Fruit fly (Drosophila melanogaster) whole organism, embryonic: ENCODE measurements around the gene Tgt.
A peak's percentile ranks its signal among the peaks of the same experiment; 100 is the strongest.

Source experiments
- ATbp ChIP-seq: fragments of 200-800 bp; sonication (Bioruptor generic); optimal IDR thresholded peaks from 2 replicates; lab custom pipeline; 2017; ENCODE audit warnings: missing biosample characterization, mild to moderate bottlenecking, missing genetic modification characterization, missing genetic modification reagents
- CG10209 ChIP-seq: fragments of 200-800 bp; sonication (Bioruptor generic); optimal IDR thresholded peaks from 3 replicates; lab custom pipeline; 2017; ENCODE audit warnings: missing biosample characterization, mild to moderate bottlenecking, missing genetic modification characterization, missing genetic modification reagents
- CG10267 ChIP-seq: fragments of 200-800 bp; sonication (Bioruptor generic); optimal IDR thresholded peaks from 2 replicates; lab custom pipeline; 2018; ENCODE audit warnings: missing biosample characterization, mild to moderate bottlenecking, missing genetic modification characterization, moderate library complexity
- CG10274 ChIP-seq: fragments of 200-800 bp; sonication (Bioruptor generic); optimal IDR thresholded peaks from 3 replicates; lab custom pipeline; 2017; ENCODE audit warnings: missing biosample characterization, mild to moderate bottlenecking, missing genetic modification characterization
- CG11456 ChIP-seq: fragments of 200-800 bp; sonication (Bioruptor generic); IDR thresholded peaks from 3 replicates; pipeline ENCODE4 v1.3.6; 2022; ENCODE audit warnings: missing biosample characterization, missing genetic modification characterization
- CG12769 ChIP-seq: fragments of 200-800 bp; sonication (Bioruptor generic); optimal IDR thresholded peaks from 2 replicates; lab custom pipeline; 2019; ENCODE audit warnings: missing biosample characterization, mild to moderate bottlenecking, missing genetic modification characterization, moderate library complexity
- CG15696 ChIP-seq: fragments of 200-800 bp; sonication (Bioruptor generic); optimal IDR thresholded peaks from 2 replicates; lab custom pipeline; 2019; ENCODE audit warnings: missing biosample characterization, mild to moderate bottlenecking, missing genetic modification characterization, moderate library complexity
- CG1647 ChIP-seq: fragments of 200-800 bp; sonication (Bioruptor generic); optimal IDR thresholded peaks from 3 replicates; lab custom pipeline; 2016; ENCODE audit warnings: missing biosample characterization, missing genetic modification characterization
- CG1792 ChIP-seq: fragments of 200-800 bp; sonication (Bioruptor generic); optimal IDR thresholded peaks from 2 replicates; lab custom pipeline; 2016; ENCODE audit warnings: missing biosample characterization, missing genetic modification characterization
- CG30431 ChIP-seq: fragments of 200-800 bp; sonication (Bioruptor generic); optimal IDR thresholded peaks from 2 replicates; lab custom pipeline; 2017; ENCODE audit warnings: missing biosample characterization, missing genetic modification characterization
- CG31224 ChIP-seq: fragments of 200-800 bp; sonication (Bioruptor generic); IDR thresholded peaks from 2 replicates; pipeline ENCODE4 v1.3.6; 2022; ENCODE audit warnings: missing biosample characterization, missing genetic modification characterization
- CG32767 ChIP-seq: fragments of 200-800 bp; sonication (Bioruptor generic); IDR thresholded peaks from 2 replicates; pipeline ENCODE4 v1.3.6; 2022; ENCODE audit warnings: missing biosample characterization, missing genetic modification characterization
- CG4617 ChIP-seq: fragments of 200-800 bp; sonication (Bioruptor generic); optimal IDR thresholded peaks from 3 replicates; lab custom pipeline; 2016; ENCODE audit warnings: missing biosample characterization, missing genetic modification characterization, borderline replicate concordance
- CG4730 ChIP-seq: fragments of 200-800 bp; sonication (Bioruptor generic); IDR thresholded peaks from 2 replicates; pipeline ENCODE4 v1.3.6; 2022; ENCODE audit warnings: missing biosample characterization, missing genetic modification characterization
- CG6791 ChIP-seq: fragments of 200-800 bp; sonication (Bioruptor generic); IDR thresholded peaks from 3 replicates; pipeline ENCODE4 v1.3.6; 2022; ENCODE audit warnings: missing biosample characterization, missing genetic modification characterization; ENCODE audit not compliant: partially characterized antibody
- CG7357 ChIP-seq: fragments of 200-800 bp; sonication (Bioruptor generic); IDR thresholded peaks from 3 replicates; pipeline ENCODE4 v1.3.6; 2022; ENCODE audit warnings: missing biosample characterization, missing genetic modification characterization
- CG8281 ChIP-seq: fragments of 200-800 bp; sonication (Bioruptor generic); optimal IDR thresholded peaks from 2 replicates; lab custom pipeline; 2018; ENCODE audit warnings: missing biosample characterization, mild to moderate bottlenecking, missing genetic modification characterization, moderate library complexity
- CG8388 ChIP-seq: fragments of 200-800 bp; sonication (Bioruptor generic); optimal IDR thresholded peaks from 2 replicates; lab custom pipeline; 2019; ENCODE audit warnings: missing biosample characterization, mild to moderate bottlenecking, missing genetic modification characterization, moderate library complexity
- CG9727 ChIP-seq: fragments of 200-800 bp; sonication (Bioruptor generic); optimal IDR thresholded peaks from 3 replicates; lab custom pipeline; 2017; ENCODE audit warnings: missing biosample characterization, mild to moderate bottlenecking, missing genetic modification characterization
- CG9932 ChIP-seq: fragments of 200-800 bp; sonication (Bioruptor generic); IDR thresholded peaks from 2 replicates; pipeline ENCODE4 v1.3.6; 2022; ENCODE audit warnings: missing biosample characterization, missing genetic modification characterization
- CHES-1-like ChIP-seq: fragments of 200-800 bp; sonication (Bioruptor generic); optimal IDR thresholded peaks from 2 replicates; lab custom pipeline; 2016; ENCODE audit warnings: missing biosample characterization, missing genetic modification characterization
- Chrac-16 ChIP-seq: fragments of 200-800 bp; sonication (Bioruptor generic); optimal IDR thresholded peaks from 3 replicates; lab custom pipeline; 2016; ENCODE audit warnings: missing biosample characterization, missing genetic modification characterization
- Drgx ChIP-seq: fragments of 200-800 bp; sonication (Bioruptor generic); IDR thresholded peaks from 2 replicates; pipeline ENCODE4 v1.3.6; 2022; ENCODE audit warnings: missing biosample characterization, missing genetic modification characterization
- Elba2 ChIP-seq: fragments of 200-800 bp; sonication (Bioruptor generic); optimal IDR thresholded peaks from 3 replicates; lab custom pipeline; 2016; ENCODE audit warnings: missing biosample characterization, missing genetic modification characterization
- Fer2 ChIP-seq: fragments of 200-800 bp; sonication (Bioruptor generic); optimal IDR thresholded peaks from 2 replicates; lab custom pipeline; 2018; ENCODE audit warnings: missing biosample characterization, mild to moderate bottlenecking, missing genetic modification characterization, moderate library complexity
- H2.0 ChIP-seq: fragments of 200-800 bp; sonication (Bioruptor generic); IDR thresholded peaks from 2 replicates; pipeline ENCODE4 v1.3.6; 2022; ENCODE audit warnings: missing biosample characterization, missing genetic modification characterization
- HHEX ChIP-seq: fragments of 200-800 bp; sonication (Bioruptor generic); optimal IDR thresholded peaks from 3 replicates; lab custom pipeline; 2017; ENCODE audit warnings: missing biosample characterization, mild to moderate bottlenecking, missing genetic modification characterization, missing genetic modification reagents
- Lim3 ChIP-seq: fragments of 200-800 bp; sonication (Bioruptor generic); IDR thresholded peaks from 2 replicates; pipeline ENCODE4 v1.3.6; 2022; ENCODE audit warnings: missing biosample characterization, missing genetic modification characterization
- Lpt ChIP-seq: fragments of >200 bp; optimal IDR thresholded peaks from 2 replicates; lab custom pipeline; 2018; ENCODE audit warnings: missing biosample characterization, missing genetic modification characterization
- NfI ChIP-seq: fragments of 200-800 bp; sonication (Bioruptor generic); optimal IDR thresholded peaks from 3 replicates; lab custom pipeline; 2018; ENCODE audit warnings: missing biosample characterization, mild to moderate bottlenecking, missing genetic modification characterization, moderate library complexity
- Usf ChIP-seq: fragments of 200-800 bp; sonication (Bioruptor generic); optimal IDR thresholded peaks from 2 replicates; lab custom pipeline; 2017; ENCODE audit warnings: missing genotype, missing biosample characterization, missing genetic modification characterization
- bab2 ChIP-seq: fragments of 200-800 bp; sonication (Bioruptor generic); optimal IDR thresholded peaks from 2 replicates; lab custom pipeline; 2016; ENCODE audit warnings: missing biosample characterization, missing genetic modification characterization
- crc ChIP-seq: fragments of 200-800 bp; sonication (Bioruptor generic); optimal IDR thresholded peaks from 2 replicates; lab custom pipeline; 2016; ENCODE audit warnings: missing biosample characterization, missing genetic modification characterization
- crol ChIP-seq: fragments of 200-800 bp; sonication (Bioruptor generic); IDR thresholded peaks from 2 replicates; pipeline ENCODE4 v1.3.6; 2022; ENCODE audit warnings: missing biosample characterization, missing genetic modification characterization
- da ChIP-seq: fragments of 200-800 bp; sonication (Bioruptor generic); optimal IDR thresholded peaks from 2 replicates; lab custom pipeline; 2016; ENCODE audit warnings: missing biosample characterization, missing genetic modification characterization
- disco-r ChIP-seq: fragments of 200-800 bp; sonication (Bioruptor generic); optimal IDR thresholded peaks from 2 replicates; lab custom pipeline; 2016; ENCODE audit warnings: missing biosample characterization, missing genetic modification characterization
- dysf ChIP-seq: fragments of 200-800 bp; sonication (Bioruptor generic); IDR thresholded peaks from 3 replicates; pipeline ENCODE4 v1.3.6; 2022; ENCODE audit warnings: missing biosample characterization, missing genetic modification characterization
- emc ChIP-seq: fragments of 200-800 bp; sonication (Bioruptor generic); optimal IDR thresholded peaks from 2 replicates; lab custom pipeline; 2016; ENCODE audit warnings: missing biosample characterization, missing genetic modification characterization
- fd96Cb ChIP-seq: fragments of 200-800 bp; sonication (Bioruptor generic); optimal IDR thresholded peaks from 2 replicates; lab custom pipeline; 2018; ENCODE audit warnings: missing biosample characterization, mild to moderate bottlenecking, missing genetic modification characterization, moderate library complexity
- gro ChIP-seq: fragments of 200-800 bp; sonication (Bioruptor generic); optimal IDR thresholded peaks from 2 replicates; lab custom pipeline; 2016; ENCODE audit warnings: missing biosample characterization, missing genetic modification characterization
- inv ChIP-seq: fragments of 200-800 bp; sonication (Bioruptor generic); IDR thresholded peaks from 2 replicates; pipeline ENCODE4 v1.3.6; 2022; ENCODE audit warnings: missing biosample characterization, missing genetic modification characterization; ENCODE audit not compliant: partially characterized antibody
- kah ChIP-seq: fragments of 200-800 bp; sonication (Bioruptor generic); optimal IDR thresholded peaks from 2 replicates; lab custom pipeline; 2018; ENCODE audit warnings: missing biosample characterization, mild to moderate bottlenecking, missing genetic modification characterization
- kni ChIP-seq: fragments of 200-800 bp; sonication (Bioruptor generic); optimal IDR thresholded peaks from 3 replicates; lab custom pipeline; 2017; ENCODE audit warnings: mild to moderate bottlenecking, missing biosample characterization, missing genetic modification reagents, missing genetic modification characterization
- mirr ChIP-seq: fragments of 200-800 bp; sonication (Bioruptor generic); optimal IDR thresholded peaks from 3 replicates; lab custom pipeline; 2018; ENCODE audit warnings: missing biosample characterization, mild to moderate bottlenecking, missing genetic modification characterization
- pb ChIP-seq: fragments of 200-800 bp; sonication (Bioruptor generic); optimal IDR thresholded peaks from 3 replicates; lab custom pipeline; 2016; ENCODE audit warnings: missing biosample characterization, missing genetic modification characterization
- prd ChIP-seq, 3 experiments: fragments of >200 bp in 2 of 3; fragments of 200-800 bp in 1 of 3; sonication (Bioruptor generic) in 1 of 3; optimal IDR thresholded peaks in 2 of 3; IDR thresholded peaks in 1 of 3; 2 replicates in 2 of 3; 3 replicates in 1 of 3; pipeline versions ENCODE4 v1.3.6 to Lab custom; 2017 to 2022; ENCODE audit warnings: missing biosample characterization in 1 of 3, missing genetic modification characterization in 1 of 3
- repo ChIP-seq: fragments of 200-800 bp; sonication (Bioruptor generic); optimal IDR thresholded peaks from 2 replicates; lab custom pipeline; 2016; ENCODE audit warnings: missing biosample characterization, missing genetic modification characterization
- slbo ChIP-seq: fragments of 200-800 bp; sonication (Bioruptor generic); IDR thresholded peaks from 2 replicates; pipeline ENCODE4 v1.3.6; 2022; ENCODE audit warnings: missing biosample characterization, missing genetic modification characterization

Gene Tgt

dm6 chr2L:1172704-1173107 is 11.2 kb upstream of the Tgt start, which contains the start of the genes Charon and CG4887 (continued):
- TF ChIP-seq crc (GFP tag; lab: Kevin White, UChicago), result peak; percentile 65
- TF ChIP-seq CG7357 (GFP tag; lab: Robert Waterston, UW), result peak; percentile 57; the same call in 2 of the 3 replicates
- TF ChIP-seq prd (optimal IDR thresholded peaks at IDR 0.05; lab: Kevin White, UChicago), result no peak
- peak; percentile 89 for TF ChIP-seq prd (GFP tag; IDR thresholded peaks at IDR 0.05; lab: Robert Waterston, UW)
- TF ChIP-seq NfI (GFP tag; lab: Kevin White, UChicago), result peak; percentile 85
- TF ChIP-seq CG9727, result peak; percentile 76
- TF ChIP-seq inv, result peak; percentile 76; the same call in 1 of the 2 replicates
- peak; percentile 54 for TF ChIP-seq kah (GFP tag; lab: Kevin White, UChicago)
- peak; percentile 17 for TF ChIP-seq emc
- TF ChIP-seq CG15696 (tag; lab: Kevin White, UChicago), result peak; percentile 87
- TF ChIP-seq CG10209 (GFP tag; lab: Kevin White, UChicago), result peak; percentile 75
- TF ChIP-seq dysf, result peak; percentile 86
- TF ChIP-seq Lpt (GFP tag; lab: Kevin White, UChicago), result no peak
- peak; percentile 65 for TF ChIP-seq fd96Cb (tag; lab: Kevin White, UChicago)
- TF ChIP-seq CG4730 (GFP tag; lab: Robert Waterston, UW), result peak; percentile 64
- TF ChIP-seq mirr (GFP tag; lab: Kevin White, UChicago), result peak; percentile 5
- peak; percentile 93 for TF ChIP-seq CG9932 (GFP tag; lab: Robert Waterston, UW)
- TF ChIP-seq disco-r (GFP tag; lab: Kevin White, UChicago), result peak; percentile 48
- TF ChIP-seq crol (GFP tag; lab: Robert Waterston, UW), result no peak
- TF ChIP-seq CG8281 (tag; lab: Kevin White, UChicago), result no peak
- TF ChIP-seq CG12769 (tag; lab: Kevin White, UChicago), result no peak
- TF ChIP-seq CG11456 (GFP tag; lab: Robert Waterston, UW), result peak; percentile 82
- peak; percentile 73 for TF ChIP-seq HHEX (GFP tag; lab: Kevin White, UChicago)
- peak; percentile 92 for TF ChIP-seq slbo (GFP tag; lab: Robert Waterston, UW)
- TF ChIP-seq CG32767, result peak; percentile 49; the same call in 1 of the 2 replicates
- TF ChIP-seq bab2, result peak; percentile 89
- TF ChIP-seq Usf (GFP tag; lab: Kevin White, UChicago), result peak; percentile 53
- peak; percentile 89 for TF ChIP-seq Chrac-16 (GFP tag; lab: Kevin White, UChicago)
- TF ChIP-seq CG8388, result peak; percentile 71
- 0 out of 3 replicates have a peak, but pooled peaks have one; percentile 37 for TF ChIP-seq CG6791 (GFP tag; lab: Robert Waterston, UW)
- peak; percentile 3 for TF ChIP-seq CG10274 (GFP tag; lab: Kevin White, UChicago)
- peak; percentile 79 for TF ChIP-seq Fer2 (tag; lab: Kevin White, UChicago)
- TF ChIP-seq Drgx (GFP tag; lab: Robert Waterston, UW), result peak; percentile 46; the same call in 1 of the 2 replicates
- TF ChIP-seq CG1647, result peak; percentile 76
- TF ChIP-seq Elba2 (GFP tag; lab: Kevin White, UChicago), result peak; percentile 87
- TF ChIP-seq repo, result peak; percentile 53
- TF ChIP-seq CG10267 (tag; lab: Kevin White, UChicago), result peak; percentile 97
- TF ChIP-seq CG1792 (GFP tag; lab: Kevin White, UChicago), result peak; percentile 72
- TF ChIP-seq H2.0 (GFP tag; lab: Robert Waterston, UW), result peak; percentile 56
- TF ChIP-seq ATbp, result peak; percentile 41
- peak; percentile 91 for TF ChIP-seq CHES-1-like (GFP tag; lab: Kevin White, UChicago)
- no peak for TF ChIP-seq kni (GFP tag; lab: Kevin White, UChicago)
- TF ChIP-seq CG30431 (GFP tag; lab: Kevin White, UChicago), result peak; percentile 57
- peak; percentile 55; the same call in 1 of the 2 replicates for TF ChIP-seq CG31224
- TF ChIP-seq Lim3 (GFP tag; lab: Robert Waterston, UW), result no peak
- peak; percentile 55 for TF ChIP-seq pb
- peak; percentile 40 for TF ChIP-seq da (GFP tag; lab: Kevin White, UChicago)
- peak; percentile 93 for TF ChIP-seq CG4617 (GFP tag; lab: Kevin White, UChicago)
- peak; percentile 83 for TF ChIP-seq gro (GFP tag; lab: Kevin White, UChicago)
